Worm (Caenorhabditis elegans): ENCODE data around the gene ddl-3.

DNA sequence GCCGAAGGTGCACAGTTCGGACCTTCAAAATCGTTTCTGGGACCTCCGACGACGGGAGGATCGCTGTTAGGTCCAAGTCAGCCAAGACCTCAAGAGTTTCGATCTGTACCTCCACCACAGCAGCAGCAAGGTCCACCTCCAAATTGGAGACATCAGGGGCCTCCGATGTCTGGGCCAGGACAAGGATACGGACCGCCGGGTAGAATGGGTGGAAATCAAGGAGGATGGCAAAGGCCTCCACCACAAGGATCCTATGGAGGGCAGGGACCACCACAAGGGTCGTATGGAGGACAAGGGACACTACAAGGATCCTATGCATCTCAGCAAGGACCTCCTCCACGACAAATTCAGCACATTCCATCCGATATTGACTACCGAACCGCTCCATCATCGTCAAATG is 16.4 kb upstream of the ddl-3 start:
- TF ChIP-seq ama-1 (optimal IDR thresholded peaks at IDR 0.05) = no peak
- no peak for TF ChIP-seq ama-1 (GFP tag; optimal IDR thresholded peaks at IDR 0.05)
- no peak for TF ChIP-seq sea-2 (GFP tag; IDR thresholded peaks at IDR 0.05)
- TF ChIP-seq lir-1 (GFP tag; conservative IDR thresholded peaks at IDR 0.05) = no peak
- no peak for TF ChIP-seq snpc-4 (GFP tag; optimal IDR thresholded peaks at IDR 0.05)
- TF ChIP-seq snpc-4 (tag; optimal IDR thresholded peaks at IDR 0.05) = no peak
- TF ChIP-seq pha-4 (tag; optimal IDR thresholded peaks at IDR 0.05) = no peak
- TF ChIP-seq lag-1 (GFP tag; IDR thresholded peaks at IDR 0.05) = no peak

All from whole organism, young adult.